Fruit fly (Drosophila melanogaster) whole organism, embryonic: Measurements from ENCODE around the gene CG14882.

Experiments
- Blimp-1 ChIP-seq: fragments of 200-800 bp; sonication (Bioruptor generic); optimal IDR thresholded peaks from 3 replicates; lab custom pipeline; 2018; ENCODE audit warnings: missing biosample characterization, missing genetic modification characterization, mild to moderate bottlenecking, moderate library complexity, missing genetic modification reagents
- CG10654 ChIP-seq: fragments of 200-800 bp; sonication (Bioruptor generic); optimal IDR thresholded peaks from 2 replicates; lab custom pipeline; 2016; ENCODE audit warnings: missing biosample characterization, missing genetic modification characterization
- CG11723 ChIP-seq: fragments of 200-800 bp; sonication (Bioruptor generic); optimal IDR thresholded peaks from 2 replicates; lab custom pipeline; 2017; ENCODE audit warnings: missing biosample characterization, mild to moderate bottlenecking, missing genetic modification characterization
- CG14860 ChIP-seq: fragments of 200-800 bp; sonication (Bioruptor generic); IDR thresholded peaks from 3 replicates; pipeline ENCODE4 v1.3.6; 2022; ENCODE audit warnings: missing biosample characterization, missing genetic modification characterization; ENCODE audit not compliant: partially characterized antibody
- CG1647 ChIP-seq: fragments of 200-800 bp; sonication (Bioruptor generic); optimal IDR thresholded peaks from 3 replicates; lab custom pipeline; 2016; ENCODE audit warnings: missing biosample characterization, missing genetic modification characterization
- CG18599 ChIP-seq: fragments of 200-800 bp; sonication (Bioruptor generic); optimal IDR thresholded peaks from 3 replicates; lab custom pipeline; 2017; ENCODE audit warnings: missing biosample characterization, missing genetic modification characterization, mild to moderate bottlenecking, moderate library complexity, missing genetic modification reagents
- CG30403 ChIP-seq: fragments of 200-800 bp; sonication (Bioruptor generic); optimal IDR thresholded peaks from 3 replicates; lab custom pipeline; 2016; ENCODE audit warnings: missing biosample characterization, missing genetic modification characterization
- CG31441 ChIP-seq: fragments of 200-800 bp; sonication (Bioruptor generic); IDR thresholded peaks from 2 replicates; pipeline ENCODE4 v1.3.6; 2022; ENCODE audit warnings: missing biosample characterization, missing genetic modification characterization
- CG34224 ChIP-seq: fragments of 200-800 bp; sonication (Bioruptor generic); IDR thresholded peaks from 3 replicates; pipeline ENCODE4 v1.3.6; 2022; ENCODE audit warnings: missing biosample characterization, missing genetic modification characterization; ENCODE audit not compliant: partially characterized antibody
- CG34376 ChIP-seq: fragments of 200-800 bp; sonication (Bioruptor generic); optimal IDR thresholded peaks from 2 replicates; lab custom pipeline; 2018; ENCODE audit warnings: missing biosample characterization, mild to moderate bottlenecking, missing genetic modification characterization
- CG43689 ChIP-seq: fragments of 200-800 bp; sonication (Bioruptor generic); IDR thresholded peaks from 2 replicates; pipeline ENCODE4 v1.3.6; 2022; ENCODE audit warnings: missing biosample characterization, missing genetic modification characterization
- CG7372 ChIP-seq: fragments of 200-800 bp; sonication (Bioruptor generic); IDR thresholded peaks from 2 replicates; pipeline ENCODE4 v1.3.6; 2022; ENCODE audit warnings: missing biosample characterization, missing genetic modification characterization
- CG7963 ChIP-seq: fragments of 200-800 bp; sonication (Bioruptor generic); IDR thresholded peaks from 3 replicates; pipeline ENCODE4 v1.3.6; 2022; ENCODE audit warnings: missing biosample characterization, missing genetic modification characterization; ENCODE audit not compliant: partially characterized antibody
- Dll ChIP-seq: fragments of 200-800 bp; sonication (Bioruptor generic); IDR thresholded peaks from 4 replicates; pipeline ENCODE4 v1.3.6; 2022; ENCODE audit warnings: missing biosample characterization, missing genetic modification characterization; ENCODE audit not compliant: partially characterized antibody
- Doc3 ChIP-seq: fragments of 200-800 bp; sonication (Bioruptor generic); IDR thresholded peaks from 3 replicates; pipeline ENCODE4 v1.3.6; 2022; ENCODE audit warnings: missing biosample characterization, missing genetic modification characterization; ENCODE audit not compliant: partially characterized antibody
- Eip74EF ChIP-seq, 2 experiments: fragments of 200-800 bp in 1 of 2; fragments of >200 bp in 1 of 2; sonication (Bioruptor generic) in 1 of 2; optimal IDR thresholded peaks; 2 replicates each; lab custom pipeline; 2017 to 2019; ENCODE audit warnings: missing biosample characterization in 2 of 2, missing genetic modification characterization in 2 of 2, mild to moderate bottlenecking in 1 of 2, moderate library complexity in 1 of 2
- Fer3 ChIP-seq: fragments of 200-800 bp; sonication (Bioruptor generic); optimal IDR thresholded peaks from 2 replicates; lab custom pipeline; 2018; ENCODE audit warnings: missing biosample characterization, mild to moderate bottlenecking, missing genetic modification characterization, moderate library complexity
- H15 ChIP-seq: fragments of 200-800 bp; sonication (Bioruptor generic); IDR thresholded peaks from 3 replicates; pipeline ENCODE4 v1.3.6; 2022; ENCODE audit warnings: missing biosample characterization, missing genetic modification characterization
- Hand ChIP-seq: fragments of 200-800 bp; sonication (Bioruptor generic); optimal IDR thresholded peaks from 2 replicates; lab custom pipeline; 2017; ENCODE audit warnings: mild to moderate bottlenecking, missing biosample characterization, missing genetic modification reagents, missing genetic modification characterization
- Lhr ChIP-seq: fragments of 200-800 bp; sonication (Bioruptor generic); optimal IDR thresholded peaks from 3 replicates; lab custom pipeline; 2017; ENCODE audit warnings: mild to moderate bottlenecking, missing biosample characterization, missing genetic modification reagents, missing genetic modification characterization
- Lim3 ChIP-seq: fragments of 200-800 bp; sonication (Bioruptor generic); IDR thresholded peaks from 2 replicates; pipeline ENCODE4 v1.3.6; 2022; ENCODE audit warnings: missing biosample characterization, missing genetic modification characterization
- Med ChIP-seq: fragments of 200-800 bp; sonication (Bioruptor generic); peaks from one replicate; lab custom pipeline; 2016; ENCODE audit warnings: missing biosample characterization, missing genetic modification characterization, mild to moderate bottlenecking, inconsistent platforms, moderate library complexity
- Mrtf ChIP-seq: fragments of 200-800 bp; sonication (Bioruptor generic); IDR thresholded peaks from 3 replicates; pipeline ENCODE4 v1.3.6; 2022; ENCODE audit warnings: missing biosample characterization, missing genetic modification characterization
- Optix ChIP-seq: fragments of 200-800 bp; sonication (Bioruptor generic); IDR thresholded peaks from 3 replicates; pipeline ENCODE4 v1.3.6; 2022; ENCODE audit warnings: missing biosample characterization, missing genetic modification characterization
- Poxn ChIP-seq: fragments of 200-800 bp; sonication (Bioruptor generic); IDR thresholded peaks from 2 replicates; pipeline ENCODE4 v1.3.6; 2022; ENCODE audit warnings: missing biosample characterization, missing genetic modification characterization
- Rx ChIP-seq: fragments of 200-800 bp; sonication (Bioruptor generic); IDR thresholded peaks from 2 replicates; pipeline ENCODE4 v1.3.6; 2022; ENCODE audit warnings: missing biosample characterization, missing genetic modification characterization
- Stat92E ChIP-seq, 3 experiments: fragments of >200 bp in 2 of 3; fragments of 200-800 bp in 1 of 3; sonication (Bioruptor generic) in 1 of 3; optimal IDR thresholded peaks; 2 replicates each; lab custom pipeline; 2017 to 2019; ENCODE audit warnings: missing biosample characterization in 3 of 3, missing genetic modification characterization in 3 of 3, mild to moderate bottlenecking in 1 of 3, moderate library complexity in 1 of 3
- Xbp1 ChIP-seq: fragments of 200-800 bp; sonication (Bioruptor generic); optimal IDR thresholded peaks from 3 replicates; lab custom pipeline; 2016; ENCODE audit warnings: missing biosample characterization, mild to moderate bottlenecking, missing genetic modification characterization
- bcd ChIP-seq: fragments of 200-800 bp; sonication (Bioruptor generic); optimal IDR thresholded peaks from 2 replicates; lab custom pipeline; 2017; ENCODE audit warnings: missing biosample characterization, mild to moderate bottlenecking, missing genetic modification characterization
- dm ChIP-seq: fragments of 200-800 bp; sonication (Bioruptor generic); optimal IDR thresholded peaks from 3 replicates; lab custom pipeline; 2016; ENCODE audit warnings: missing biosample characterization, missing genetic modification characterization
- dmrt11E ChIP-seq: fragments of 200-800 bp; sonication (Bioruptor generic); optimal IDR thresholded peaks from 3 replicates; lab custom pipeline; 2018; ENCODE audit warnings: missing biosample characterization, mild to moderate bottlenecking, missing genetic modification characterization, moderate library complexity
- dysf ChIP-seq: fragments of 200-800 bp; sonication (Bioruptor generic); IDR thresholded peaks from 3 replicates; pipeline ENCODE4 v1.3.6; 2022; ENCODE audit warnings: missing biosample characterization, missing genetic modification characterization
- eyg ChIP-seq: fragments of 200-800 bp; sonication (Bioruptor generic); optimal IDR thresholded peaks from 3 replicates; lab custom pipeline; 2016; ENCODE audit warnings: missing biosample characterization, missing genetic modification characterization
- fd96Cb ChIP-seq: fragments of 200-800 bp; sonication (Bioruptor generic); optimal IDR thresholded peaks from 2 replicates; lab custom pipeline; 2018; ENCODE audit warnings: missing biosample characterization, mild to moderate bottlenecking, missing genetic modification characterization, moderate library complexity
- gro ChIP-seq: fragments of 200-800 bp; sonication (Bioruptor generic); optimal IDR thresholded peaks from 2 replicates; lab custom pipeline; 2016; ENCODE audit warnings: missing biosample characterization, missing genetic modification characterization
- gsb ChIP-seq: fragments of 200-800 bp; sonication (Bioruptor generic); IDR thresholded peaks from 2 replicates; pipeline ENCODE4 v1.3.6; 2022; ENCODE audit warnings: missing biosample characterization, missing genetic modification characterization
- ham ChIP-seq: fragments of 200-800 bp; sonication (Bioruptor generic); IDR thresholded peaks from 2 replicates; pipeline ENCODE4 v1.3.6; 2022; ENCODE audit warnings: missing biosample characterization, missing genetic modification characterization
- kni ChIP-seq: fragments of 200-800 bp; sonication (Bioruptor generic); optimal IDR thresholded peaks from 3 replicates; lab custom pipeline; 2017; ENCODE audit warnings: mild to moderate bottlenecking, missing biosample characterization, missing genetic modification reagents, missing genetic modification characterization
- lmd ChIP-seq: fragments of 200-800 bp; sonication (Bioruptor generic); IDR thresholded peaks from 2 replicates; pipeline ENCODE4 v1.3.6; 2022; ENCODE audit warnings: missing biosample characterization, missing genetic modification characterization
- mirr ChIP-seq: fragments of 200-800 bp; sonication (Bioruptor generic); optimal IDR thresholded peaks from 3 replicates; lab custom pipeline; 2018; ENCODE audit warnings: missing biosample characterization, mild to moderate bottlenecking, missing genetic modification characterization
- mld ChIP-seq: fragments of 200-800 bp; sonication (Bioruptor generic); IDR thresholded peaks from 3 replicates; pipeline ENCODE4 v1.3.6; 2022; ENCODE audit warnings: missing biosample characterization, missing genetic modification characterization; ENCODE audit not compliant: partially characterized antibody
- nmo ChIP-seq: fragments of 200-800 bp; sonication (Bioruptor generic); optimal IDR thresholded peaks from 2 replicates; lab custom pipeline; 2018; ENCODE audit warnings: missing biosample characterization, mild to moderate bottlenecking, missing genetic modification characterization, moderate library complexity
- phol ChIP-seq: fragments of 200-800 bp; sonication (Bioruptor generic); optimal IDR thresholded peaks from 3 replicates; lab custom pipeline; 2018; ENCODE audit warnings: missing biosample characterization, mild to moderate bottlenecking, missing genetic modification characterization, moderate library complexity
- pita ChIP-seq: fragments of 200-800 bp; sonication (Bioruptor generic); optimal IDR thresholded peaks from 2 replicates; lab custom pipeline; 2017; ENCODE audit warnings: missing biosample characterization, mild to moderate bottlenecking, missing genetic modification characterization
- stwl ChIP-seq: fragments of 200-800 bp; sonication (Bioruptor generic); optimal IDR thresholded peaks from 3 replicates; lab custom pipeline; 2018; ENCODE audit warnings: missing biosample characterization, mild to moderate bottlenecking, missing genetic modification characterization, moderate library complexity
- tgo ChIP-seq: fragments of 200-800 bp; sonication (Bioruptor generic); IDR thresholded peaks from 3 replicates; pipeline ENCODE4 v1.3.6; 2022; ENCODE audit warnings: missing biosample characterization, missing genetic modification characterization
- wor ChIP-seq: fragments of 200-800 bp; sonication (Bioruptor generic); IDR thresholded peaks from 2 replicates; pipeline ENCODE4 v1.3.6; 2022; ENCODE audit warnings: missing biosample characterization, missing genetic modification characterization
- zen2 ChIP-seq: fragments of 200-800 bp; sonication (Bioruptor generic); IDR thresholded peaks from 3 replicates; pipeline ENCODE4 v1.3.6; 2022; ENCODE audit warnings: missing biosample characterization, missing genetic modification characterization; ENCODE audit not compliant: partially characterized antibody

CG14882 gene

dm6 chr3R:16469501-16470263 lies 26.7 kb downstream of the CG14882 start, which contains the start of the genes CG42232 and CSN5 (continued):
- peak; percentile 68 for TF ChIP-seq stwl
- peak; percentile 30; the same call in 1 of the 2 replicates for TF ChIP-seq Rx
- TF ChIP-seq dmrt11E (tag; lab: Kevin White, UChicago) = peak; percentile 68
- peak; percentile 23; the same call in 1 of the 3 replicates for TF ChIP-seq H15 (GFP tag; lab: Robert Waterston, UW)
- peak; percentile 39; the same call in 1 of the 3 replicates for TF ChIP-seq tgo (GFP tag; lab: Robert Waterston, UW)
- TF ChIP-seq CG30403 (GFP tag; lab: Kevin White, UChicago) = peak; percentile 77
- no peak for TF ChIP-seq eyg (GFP tag; lab: Kevin White, UChicago)
- TF ChIP-seq CG14860 (GFP tag; lab: Robert Waterston, UW) = peak; percentile 30; the same call in 1 of the 3 replicates
- TF ChIP-seq Lhr (GFP tag; lab: Kevin White, UChicago) = no peak
- TF ChIP-seq Poxn (GFP tag; lab: Robert Waterston, UW) = no peak
- TF ChIP-seq nmo (GFP tag; lab: Kevin White, UChicago) = peak; percentile 84
- no peak for TF ChIP-seq gsb (GFP tag; lab: Robert Waterston, UW)
- TF ChIP-seq kni (GFP tag; lab: Kevin White, UChicago) = no peak
- no peak for TF ChIP-seq mld (GFP tag; lab: Robert Waterston, UW)
- no peak for TF ChIP-seq Doc3 (GFP tag; lab: Robert Waterston, UW)
- TF ChIP-seq CG10654 = peak; percentile 67
- TF ChIP-seq Lim3 (GFP tag; lab: Robert Waterston, UW) = no peak
- TF ChIP-seq gro (GFP tag; lab: Kevin White, UChicago) = no peak
- no peak for TF ChIP-seq bcd (GFP tag; lab: Kevin White, UChicago)
- peak; percentile 64 for TF ChIP-seq CG18599 (GFP tag; lab: Kevin White, UChicago)
- no peak for TF ChIP-seq Fer3 (tag; lab: Kevin White, UChicago)
- peak; percentile 28 for TF ChIP-seq dm (GFP tag; lab: Kevin White, UChicago)
- TF ChIP-seq fd96Cb (tag; lab: Kevin White, UChicago) = peak; percentile 49
- 0 out of 3 replicates have a peak, but pooled peaks have one; percentile 19 for TF ChIP-seq dysf
- no peak for TF ChIP-seq wor (GFP tag; lab: Robert Waterston, UW)
- no peak for TF ChIP-seq CG43689 (GFP tag; lab: Robert Waterston, UW)
- TF ChIP-seq CG1647 (GFP tag; lab: Kevin White, UChicago) = peak; percentile 46
- TF ChIP-seq ham (GFP tag; lab: Robert Waterston, UW) = no peak
- TF ChIP-seq CG7963 (GFP tag; lab: Robert Waterston, UW) = no peak
- no peak for TF ChIP-seq CG34224 (GFP tag; lab: Robert Waterston, UW)
- TF ChIP-seq Med (GFP tag; lab: Kevin White, UChicago) = no peak
- TF ChIP-seq CG34376 (GFP tag; lab: Kevin White, UChicago) = no peak
- no peak for TF ChIP-seq Hand (GFP tag; lab: Kevin White, UChicago)
- peak; percentile 78 for TF ChIP-seq Xbp1 (GFP tag; lab: Kevin White, UChicago)
- TF ChIP-seq Mrtf = no peak
- TF ChIP-seq CG31441 (GFP tag; lab: Robert Waterston, UW) = no peak
- TF ChIP-seq Blimp-1 (GFP tag; lab: Kevin White, UChicago) = no peak
- no peak for TF ChIP-seq Optix (GFP tag; lab: Robert Waterston, UW)
- peak; percentile 79 for TF ChIP-seq phol (tag; lab: Kevin White, UChicago)
- no peak for TF ChIP-seq CG11723 (GFP tag; lab: Kevin White, UChicago)
- no peak for TF ChIP-seq pita (GFP tag; lab: Kevin White, UChicago)
- peak; percentile 25; the same call in 1 of the 2 replicates for TF ChIP-seq lmd (GFP tag; lab: Robert Waterston, UW)
- no peak for TF ChIP-seq Eip74EF (GFP tag; optimal IDR thresholded peaks at IDR 0.05; lab: Kevin White, UChicago)
- peak; percentile 74 for TF ChIP-seq Dll (GFP tag; lab: Robert Waterston, UW)
- no peak for TF ChIP-seq Stat92E (GFP tag; optimal IDR thresholded peaks at IDR 0.05; lab: Kevin White, UChicago)
- no peak for TF ChIP-seq CG7372 (GFP tag; lab: Robert Waterston, UW)
- TF ChIP-seq zen2 (GFP tag; lab: Robert Waterston, UW) = no peak
- no peak for TF ChIP-seq mirr (GFP tag; lab: Kevin White, UChicago)
